Fruit fly (Drosophila melanogaster) whole organism, embryonic: ENCODE results near the gene shams.

ENCODE experiments used
- ATbp ChIP-seq: fragments of 200-800 bp; sonication (Bioruptor generic); optimal IDR thresholded peaks from 2 replicates; lab custom pipeline; 2017; ENCODE audit warnings: missing biosample characterization, mild to moderate bottlenecking, missing genetic modification characterization, missing genetic modification reagents
- B-H1 ChIP-seq: fragments of 200-800 bp; sonication (Bioruptor generic); IDR thresholded peaks from 3 replicates; pipeline ENCODE4 v1.3.6; 2022; ENCODE audit warnings: missing biosample characterization, missing genetic modification characterization
- C15 ChIP-seq: fragments of 200-800 bp; sonication (Bioruptor generic); IDR thresholded peaks from 3 replicates; pipeline ENCODE4 v1.3.6; 2022; ENCODE audit warnings: missing biosample characterization, missing genetic modification characterization
- CG10565 ChIP-seq: fragments of 200-800 bp; sonication (Bioruptor generic); optimal IDR thresholded peaks from 3 replicates; lab custom pipeline; 2016; ENCODE audit warnings: missing biosample characterization, mild to moderate bottlenecking, missing genetic modification characterization
- CG12219 ChIP-seq: fragments of 200-800 bp; sonication (Bioruptor generic); optimal IDR thresholded peaks from 3 replicates; lab custom pipeline; 2018; ENCODE audit warnings: missing biosample characterization, mild to moderate bottlenecking, missing genetic modification characterization
- CG12769 ChIP-seq: fragments of 200-800 bp; sonication (Bioruptor generic); optimal IDR thresholded peaks from 2 replicates; lab custom pipeline; 2019; ENCODE audit warnings: missing biosample characterization, mild to moderate bottlenecking, missing genetic modification characterization, moderate library complexity
- CG12942 ChIP-seq: fragments of 200-800 bp; sonication (Bioruptor generic); optimal IDR thresholded peaks from 3 replicates; lab custom pipeline; 2016; ENCODE audit warnings: missing biosample characterization, missing genetic modification characterization
- CG13424 ChIP-seq: fragments of 200-800 bp; sonication (Bioruptor generic); optimal IDR thresholded peaks from 2 replicates; lab custom pipeline; 2019; ENCODE audit warnings: missing biosample characterization, mild to moderate bottlenecking, missing genetic modification characterization, moderate library complexity
- CG14014 ChIP-seq: fragments of 200-800 bp; sonication (Bioruptor generic); IDR thresholded peaks from 2 replicates; pipeline ENCODE4 v1.3.6; 2022; ENCODE audit warnings: missing biosample characterization, missing genetic modification characterization
- CG14441 ChIP-seq: fragments of 200-800 bp; sonication (Bioruptor generic); IDR thresholded peaks from 2 replicates; pipeline ENCODE4 v1.3.6; 2022; ENCODE audit warnings: missing biosample characterization, missing genetic modification characterization
- CG14667 ChIP-seq: fragments of 200-800 bp; sonication (Bioruptor generic); IDR thresholded peaks from 2 replicates; pipeline ENCODE4 v1.3.6; 2022; ENCODE audit warnings: missing biosample characterization, missing genetic modification characterization
- CG15073 ChIP-seq: fragments of 200-800 bp; sonication (Bioruptor generic); optimal IDR thresholded peaks from 2 replicates; lab custom pipeline; 2016; ENCODE audit warnings: missing biosample characterization, missing genetic modification characterization
- CG17328 ChIP-seq: fragments of 200-800 bp; sonication (Bioruptor generic); IDR thresholded peaks from 2 replicates; pipeline ENCODE4 v1.3.6; 2022; ENCODE audit warnings: missing biosample characterization, missing genetic modification characterization
- CG18599 ChIP-seq: fragments of 200-800 bp; sonication (Bioruptor generic); optimal IDR thresholded peaks from 3 replicates; lab custom pipeline; 2017; ENCODE audit warnings: missing biosample characterization, missing genetic modification characterization, mild to moderate bottlenecking, moderate library complexity, missing genetic modification reagents
- CG2116 ChIP-seq: fragments of 200-800 bp; sonication (Bioruptor generic); optimal IDR thresholded peaks from 3 replicates; lab custom pipeline; 2018; ENCODE audit warnings: missing biosample characterization, mild to moderate bottlenecking, missing genetic modification characterization
- CG3407 ChIP-seq: fragments of 200-800 bp; sonication (Bioruptor generic); optimal IDR thresholded peaks from 2 replicates; lab custom pipeline; 2018; ENCODE audit warnings: missing biosample characterization, mild to moderate bottlenecking, missing genetic modification characterization
- CG4360 ChIP-seq: fragments of 200-800 bp; sonication (Bioruptor generic); IDR thresholded peaks from 2 replicates; pipeline ENCODE4 v1.3.6; 2022; ENCODE audit warnings: missing biosample characterization, missing genetic modification characterization
- CG4424 ChIP-seq: fragments of 200-800 bp; sonication (Bioruptor generic); optimal IDR thresholded peaks from 3 replicates; lab custom pipeline; 2016; ENCODE audit warnings: missing biosample characterization, missing genetic modification characterization
- CG6175 ChIP-seq: fragments of 200-800 bp; sonication (Bioruptor generic); IDR thresholded peaks from 3 replicates; pipeline ENCODE4 v1.3.6; 2022; ENCODE audit warnings: missing biosample characterization, missing genetic modification characterization
- CG6813 ChIP-seq: fragments of 200-800 bp; sonication (Bioruptor generic); optimal IDR thresholded peaks from 2 replicates; lab custom pipeline; 2017; ENCODE audit warnings: missing biosample characterization, missing genetic modification characterization, mild to moderate bottlenecking, moderate library complexity, missing genetic modification reagents
- CG7786 ChIP-seq: fragments of 200-800 bp; sonication (Bioruptor generic); optimal IDR thresholded peaks from 2 replicates; lab custom pipeline; 2016; ENCODE audit warnings: missing biosample characterization, missing genetic modification characterization
- CG8388 ChIP-seq: fragments of 200-800 bp; sonication (Bioruptor generic); optimal IDR thresholded peaks from 2 replicates; lab custom pipeline; 2019; ENCODE audit warnings: missing biosample characterization, mild to moderate bottlenecking, missing genetic modification characterization, moderate library complexity
- CG9817 ChIP-seq: fragments of 200-800 bp; sonication (Bioruptor generic); optimal IDR thresholded peaks from 2 replicates; lab custom pipeline; 2018; ENCODE audit warnings: missing biosample characterization, mild to moderate bottlenecking, missing genetic modification characterization, moderate library complexity
- CG9932 ChIP-seq: fragments of 200-800 bp; sonication (Bioruptor generic); IDR thresholded peaks from 2 replicates; pipeline ENCODE4 v1.3.6; 2022; ENCODE audit warnings: missing biosample characterization, missing genetic modification characterization
- D19A ChIP-seq: fragments of 200-800 bp; optimal IDR thresholded peaks from 3 replicates; lab custom pipeline; 2019; ENCODE audit warnings: missing biosample characterization, mild to moderate bottlenecking, missing genetic modification characterization, moderate library complexity
- Deaf1 ChIP-seq: fragments of 200-800 bp; optimal IDR thresholded peaks from 3 replicates; lab custom pipeline; 2019; ENCODE audit warnings: missing biosample characterization, mild to moderate bottlenecking, missing genetic modification characterization, moderate library complexity
- Dfd ChIP-seq, 2 experiments: fragments of >200 bp; optimal IDR thresholded peaks; 2 replicates each; lab custom pipeline; 2017; ENCODE audit warnings: missing biosample characterization in 2 of 2, missing genetic modification characterization in 2 of 2
- Dip2 ChIP-seq: fragments of 200-800 bp; sonication (Bioruptor generic); IDR thresholded peaks from 2 replicates; pipeline ENCODE4 v1.3.6; 2022; ENCODE audit warnings: missing biosample characterization, missing genetic modification characterization
- Hr39 ChIP-seq: fragments of >200 bp; optimal IDR thresholded peaks from 2 replicates; lab custom pipeline; 2017
- Hr78 ChIP-seq, 2 experiments: fragments of 200-800 bp in 1 of 2; fragments of >200 bp in 1 of 2; sonication (Bioruptor generic) in 1 of 2; optimal IDR thresholded peaks; 2 replicates each; lab custom pipeline; 2017 to 2019; ENCODE audit warnings: missing biosample characterization in 2 of 2, missing genetic modification characterization in 2 of 2, mild to moderate bottlenecking in 1 of 2, moderate library complexity in 1 of 2
- Opbp ChIP-seq: fragments of 200-800 bp; sonication (Bioruptor generic); IDR thresholded peaks from 3 replicates; pipeline ENCODE4 v1.3.6; 2022; ENCODE audit warnings: missing biosample characterization, missing genetic modification characterization; ENCODE audit not compliant: partially characterized antibody
- Ravus ChIP-seq: fragments of 200-800 bp; sonication (Bioruptor generic); IDR thresholded peaks from 2 replicates; pipeline ENCODE4 v1.3.6; 2022; ENCODE audit warnings: missing biosample characterization, missing genetic modification characterization
- Rfx ChIP-seq: fragments of 200-800 bp; sonication (Bioruptor generic); IDR thresholded peaks from 2 replicates; pipeline ENCODE4 v1.3.6; 2022; ENCODE audit warnings: missing biosample characterization, missing genetic modification characterization
- Sin3A ChIP-seq: fragments of >200 bp; optimal IDR thresholded peaks from 2 replicates; lab custom pipeline; 2018
- Six4 ChIP-seq: fragments of 200-800 bp; sonication (Bioruptor generic); optimal IDR thresholded peaks from 2 replicates; lab custom pipeline; 2016; ENCODE audit warnings: missing biosample characterization, missing genetic modification characterization
- Trl ChIP-seq, 3 experiments: fragments of >200 bp in 2 of 3; fragments of 200-800 bp in 1 of 3; sonication (Bioruptor generic) in 1 of 3; optimal IDR thresholded peaks; 2 replicates in 1 of 3; 3 replicates in 2 of 3; lab custom pipeline; 2016 to 2017; ENCODE audit warnings: missing biosample characterization in 1 of 3, missing genetic modification characterization in 1 of 3
- ap ChIP-seq: fragments of 200-800 bp; sonication (Bioruptor generic); IDR thresholded peaks from 2 replicates; pipeline ENCODE4 v1.3.6; 2022; ENCODE audit warnings: missing biosample characterization, missing genetic modification characterization
- ara ChIP-seq: fragments of 200-800 bp; sonication (Bioruptor generic); IDR thresholded peaks from 2 replicates; pipeline ENCODE4 v1.3.6; 2022; ENCODE audit warnings: missing biosample characterization, missing genetic modification characterization
- cato ChIP-seq: fragments of 200-800 bp; sonication (Bioruptor generic); optimal IDR thresholded peaks from 2 replicates; lab custom pipeline; 2016; ENCODE audit warnings: missing biosample characterization, missing genetic modification characterization, borderline replicate concordance
- crol ChIP-seq: fragments of 200-800 bp; sonication (Bioruptor generic); IDR thresholded peaks from 2 replicates; pipeline ENCODE4 v1.3.6; 2022; ENCODE audit warnings: missing biosample characterization, missing genetic modification characterization
- dmrt11E ChIP-seq: fragments of 200-800 bp; sonication (Bioruptor generic); optimal IDR thresholded peaks from 3 replicates; lab custom pipeline; 2018; ENCODE audit warnings: missing biosample characterization, mild to moderate bottlenecking, missing genetic modification characterization, moderate library complexity
- gsb-n ChIP-seq: fragments of 200-800 bp; sonication (Bioruptor generic); optimal IDR thresholded peaks from 3 replicates; lab custom pipeline; 2018; ENCODE audit warnings: missing biosample characterization, mild to moderate bottlenecking, missing genetic modification characterization
- h ChIP-seq: fragments of >200 bp; optimal IDR thresholded peaks from 2 replicates; lab custom pipeline; 2017
- pho ChIP-seq: fragments of 200-800 bp; sonication (Bioruptor generic); optimal IDR thresholded peaks from 2 replicates; lab custom pipeline; 2016; ENCODE audit warnings: missing biosample characterization, missing genetic modification characterization
- psq ChIP-seq: fragments of 200-800 bp; sonication (Bioruptor generic); optimal IDR thresholded peaks from 2 replicates; lab custom pipeline; 2017; ENCODE audit warnings: missing biosample characterization, missing genetic modification characterization
- sc ChIP-seq, 3 experiments: fragments of >200 bp in 2 of 3; fragments of 200-800 bp in 1 of 3; sonication (Bioruptor generic) in 1 of 3; optimal IDR thresholded peaks; 2 replicates in 2 of 3; 3 replicates in 1 of 3; lab custom pipeline; 2017; ENCODE audit warnings: mild to moderate bottlenecking in 1 of 3, missing biosample characterization in 1 of 3, missing genetic modification characterization in 1 of 3, missing genetic modification reagents in 1 of 3
- sna ChIP-seq: fragments of 200-800 bp; sonication (Bioruptor generic); IDR thresholded peaks from 2 replicates; pipeline ENCODE4 v1.3.6; 2022; ENCODE audit warnings: missing biosample characterization, missing genetic modification characterization; ENCODE audit not compliant: partially characterized antibody
- ssp ChIP-seq: fragments of 200-800 bp; sonication (Bioruptor generic); IDR thresholded peaks from 2 replicates; pipeline ENCODE4 v1.3.6; 2022; ENCODE audit warnings: missing biosample characterization, missing genetic modification characterization
- vvl ChIP-seq: fragments of 200-800 bp; sonication (Bioruptor generic); IDR thresholded peaks from 2 replicates; pipeline ENCODE4 v1.3.6; 2022; ENCODE audit warnings: missing biosample characterization, missing genetic modification characterization

The shams gene

dm6 chr3R:25027281-25028219 is 46.9 kb downstream of the shams start (continued):
- no peak for TF ChIP-seq ap
- no peak for TF ChIP-seq cato (GFP tag; lab: Kevin White, UChicago)
- TF ChIP-seq Hr39 (lab: Kevin White, UChicago), result no peak
- TF ChIP-seq crol, result no peak
- no peak for TF ChIP-seq CG12769 (tag; lab: Kevin White, UChicago)
- TF ChIP-seq CG6175, result no peak
- TF ChIP-seq Six4 (GFP tag; lab: Kevin White, UChicago), result no peak
- peak; percentile 36 for TF ChIP-seq CG7786 (GFP tag; lab: Kevin White, UChicago)
- peak; percentile 59 for TF ChIP-seq CG13424 (tag; lab: Kevin White, UChicago)
- TF ChIP-seq dmrt11E (tag; lab: Kevin White, UChicago), result no peak
- TF ChIP-seq CG4360 (GFP tag; lab: Robert Waterston, UW), result no peak
- no peak for TF ChIP-seq sc (optimal IDR thresholded peaks at IDR 0.05; lab: Kevin White, UChicago)
- TF ChIP-seq sc (GFP tag; optimal IDR thresholded peaks at IDR 0.05; lab: Kevin White, UChicago), result no peak
- TF ChIP-seq CG9932 (GFP tag; lab: Robert Waterston, UW), result no peak
- no peak for TF ChIP-seq CG12219 (GFP tag; lab: Kevin White, UChicago)
- TF ChIP-seq B-H1 (GFP tag; lab: Robert Waterston, UW), result no peak
- TF ChIP-seq Dip2, result no peak
- TF ChIP-seq vvl (GFP tag; lab: Robert Waterston, UW), result no peak
- TF ChIP-seq Ravus, result no peak
- TF ChIP-seq Opbp, result no peak
- no peak for TF ChIP-seq sna (GFP tag; lab: Robert Waterston, UW)
- TF ChIP-seq ATbp, result no peak
- no peak for TF ChIP-seq CG6813 (GFP tag; lab: Kevin White, UChicago)
- no peak for TF ChIP-seq D19A (tag; lab: Kevin White, UChicago)
- no peak for TF ChIP-seq h (lab: Kevin White, UChicago)
- TF ChIP-seq CG9817, result no peak
- no peak for TF ChIP-seq Deaf1 (tag; lab: Kevin White, UChicago)
- no peak for TF ChIP-seq CG4424 (GFP tag; lab: Kevin White, UChicago)
- no peak for TF ChIP-seq psq (GFP tag; lab: Kevin White, UChicago)
- TF ChIP-seq C15 (GFP tag; lab: Robert Waterston, UW), result no peak
- TF ChIP-seq CG14441, result no peak
- TF ChIP-seq CG2116 (GFP tag; lab: Kevin White, UChicago), result no peak
- TF ChIP-seq Trl (optimal IDR thresholded peaks at IDR 0.05; lab: Kevin White, UChicago), result no peak
- no peak for TF ChIP-seq Trl (GFP tag; optimal IDR thresholded peaks at IDR 0.05; lab: Kevin White, UChicago)
- TF ChIP-seq Sin3A, result no peak
- TF ChIP-seq CG14014 (GFP tag; lab: Robert Waterston, UW), result no peak; the same call in 1 of the 2 replicates
- no peak for TF ChIP-seq CG18599 (GFP tag; lab: Kevin White, UChicago)
- TF ChIP-seq CG10565 (GFP tag; lab: Kevin White, UChicago), result no peak
- no peak for TF ChIP-seq ara (GFP tag; lab: Robert Waterston, UW)
- TF ChIP-seq CG8388 (GFP tag; lab: Kevin White, UChicago), result no peak
- no peak for TF ChIP-seq CG17328
- TF ChIP-seq pho (GFP tag; lab: Kevin White, UChicago), result peak; percentile 44
- no peak for TF ChIP-seq CG12942 (GFP tag; lab: Kevin White, UChicago)
- no peak for TF ChIP-seq gsb-n (tag; lab: Kevin White, UChicago)
- no peak for TF ChIP-seq ssp (GFP tag; lab: Robert Waterston, UW)
- TF ChIP-seq CG14667, result no peak
- no peak for TF ChIP-seq CG3407 (GFP tag; lab: Kevin White, UChicago)
- TF ChIP-seq CG15073 (GFP tag; lab: Kevin White, UChicago), result no peak
- TF ChIP-seq Hr78 (GFP tag; optimal IDR thresholded peaks at IDR 0.05; lab: Kevin White, UChicago), result no peak
- peak; percentile 47; the same call in 1 of the 2 replicates for TF ChIP-seq Rfx (GFP tag; lab: Robert Waterston, UW)
- TF ChIP-seq Dfd (GFP tag; optimal IDR thresholded peaks at IDR 0.05; lab: Kevin White, UChicago), result no peak
